Fruit fly (Drosophila melanogaster) whole organism, embryonic: ENCODE data around the gene Tmhs.

Experiments
- Antp ChIP-seq: fragments of 200-800 bp; sonication (Bioruptor generic); optimal IDR thresholded peaks from 3 replicates; lab custom pipeline; 2016; ENCODE audit warnings: missing biosample characterization, missing genetic modification characterization
- Asciz ChIP-seq: fragments of 200-800 bp; sonication (Bioruptor generic); optimal IDR thresholded peaks from 2 replicates; lab custom pipeline; 2017; ENCODE audit warnings: missing biosample characterization, mild to moderate bottlenecking, missing genetic modification characterization, missing genetic modification reagents
- C15 ChIP-seq: fragments of 200-800 bp; sonication (Bioruptor generic); IDR thresholded peaks from 3 replicates; pipeline ENCODE4 v1.3.6; 2022; ENCODE audit warnings: missing biosample characterization, missing genetic modification characterization
- CG10321 ChIP-seq: fragments of 200-800 bp; sonication (Bioruptor generic); IDR thresholded peaks from 2 replicates; pipeline ENCODE4 v1.3.6; 2022; ENCODE audit warnings: missing biosample characterization, missing genetic modification characterization
- CG10462 ChIP-seq: fragments of 200-800 bp; sonication (Bioruptor generic); optimal IDR thresholded peaks from 2 replicates; lab custom pipeline; 2016; ENCODE audit warnings: missing biosample characterization, missing genetic modification characterization
- CG11456 ChIP-seq: fragments of 200-800 bp; sonication (Bioruptor generic); IDR thresholded peaks from 3 replicates; pipeline ENCODE4 v1.3.6; 2022; ENCODE audit warnings: missing biosample characterization, missing genetic modification characterization
- CG12236 ChIP-seq: fragments of 200-800 bp; sonication (Bioruptor generic); optimal IDR thresholded peaks from 2 replicates; lab custom pipeline; 2016; ENCODE audit warnings: missing biosample characterization, missing genetic modification characterization
- CG14860 ChIP-seq: fragments of 200-800 bp; sonication (Bioruptor generic); IDR thresholded peaks from 3 replicates; pipeline ENCODE4 v1.3.6; 2022; ENCODE audit warnings: missing biosample characterization, missing genetic modification characterization; ENCODE audit not compliant: partially characterized antibody
- CG2678 ChIP-seq: fragments of 200-800 bp; sonication (Bioruptor generic); optimal IDR thresholded peaks from 3 replicates; lab custom pipeline; 2019; ENCODE audit warnings: missing biosample characterization, mild to moderate bottlenecking, missing genetic modification characterization, moderate library complexity
- CG31441 ChIP-seq: fragments of 200-800 bp; sonication (Bioruptor generic); IDR thresholded peaks from 2 replicates; pipeline ENCODE4 v1.3.6; 2022; ENCODE audit warnings: missing biosample characterization, missing genetic modification characterization
- CG34376 ChIP-seq: fragments of 200-800 bp; sonication (Bioruptor generic); optimal IDR thresholded peaks from 2 replicates; lab custom pipeline; 2018; ENCODE audit warnings: missing biosample characterization, mild to moderate bottlenecking, missing genetic modification characterization
- CG34422 ChIP-seq: fragments of 200-800 bp; sonication (Bioruptor generic); IDR thresholded peaks from 3 replicates; pipeline ENCODE4 v1.3.6; 2022; ENCODE audit warnings: missing biosample characterization, missing genetic modification characterization
- CG6683 ChIP-seq: fragments of 200-800 bp; sonication (Bioruptor generic); optimal IDR thresholded peaks from 2 replicates; lab custom pipeline; 2017; ENCODE audit warnings: missing biosample characterization, mild to moderate bottlenecking, missing genetic modification characterization, missing genetic modification reagents
- CG6689 ChIP-seq: fragments of 200-800 bp; sonication (Bioruptor generic); IDR thresholded peaks from 2 replicates; pipeline ENCODE4 v1.3.6; 2022; ENCODE audit warnings: missing biosample characterization, missing genetic modification characterization
- CG6791 ChIP-seq: fragments of 200-800 bp; sonication (Bioruptor generic); IDR thresholded peaks from 3 replicates; pipeline ENCODE4 v1.3.6; 2022; ENCODE audit warnings: missing biosample characterization, missing genetic modification characterization; ENCODE audit not compliant: partially characterized antibody
- CG7271 ChIP-seq: fragments of 200-800 bp; sonication (Bioruptor generic); optimal IDR thresholded peaks from 2 replicates; lab custom pipeline; 2018; ENCODE audit warnings: missing biosample characterization, mild to moderate bottlenecking, missing genetic modification characterization, moderate library complexity
- CG9817 ChIP-seq: fragments of 200-800 bp; sonication (Bioruptor generic); optimal IDR thresholded peaks from 2 replicates; lab custom pipeline; 2018; ENCODE audit warnings: missing biosample characterization, mild to moderate bottlenecking, missing genetic modification characterization, moderate library complexity
- Eip74EF ChIP-seq, 2 experiments: fragments of 200-800 bp in 1 of 2; fragments of >200 bp in 1 of 2; sonication (Bioruptor generic) in 1 of 2; optimal IDR thresholded peaks; 2 replicates each; lab custom pipeline; 2017 to 2019; ENCODE audit warnings: missing biosample characterization in 2 of 2, missing genetic modification characterization in 2 of 2, mild to moderate bottlenecking in 1 of 2, moderate library complexity in 1 of 2
- Gsc ChIP-seq: fragments of 200-800 bp; sonication (Bioruptor generic); IDR thresholded peaks from 2 replicates; pipeline ENCODE4 v1.3.6; 2022; ENCODE audit warnings: missing biosample characterization, missing genetic modification characterization
- H2.0 ChIP-seq: fragments of 200-800 bp; sonication (Bioruptor generic); IDR thresholded peaks from 2 replicates; pipeline ENCODE4 v1.3.6; 2022; ENCODE audit warnings: missing biosample characterization, missing genetic modification characterization
- HLH3B ChIP-seq: fragments of 200-800 bp; sonication (Bioruptor generic); IDR thresholded peaks from 2 replicates; pipeline ENCODE4 v1.3.6; 2022; ENCODE audit warnings: missing biosample characterization, missing genetic modification characterization
- Hey ChIP-seq: fragments of 200-800 bp; sonication (Bioruptor generic); optimal IDR thresholded peaks from 3 replicates; lab custom pipeline; 2018; ENCODE audit warnings: missing biosample characterization, mild to moderate bottlenecking, missing genetic modification characterization
- Hr3 ChIP-seq: fragments of 200-800 bp; sonication (Bioruptor generic); optimal IDR thresholded peaks from 3 replicates; lab custom pipeline; 2016; ENCODE audit warnings: missing biosample characterization, missing genetic modification characterization
- Lhr ChIP-seq: fragments of 200-800 bp; sonication (Bioruptor generic); optimal IDR thresholded peaks from 3 replicates; lab custom pipeline; 2017; ENCODE audit warnings: mild to moderate bottlenecking, missing biosample characterization, missing genetic modification reagents, missing genetic modification characterization
- MESR4 ChIP-seq: fragments of 200-800 bp; sonication (Bioruptor generic); optimal IDR thresholded peaks from 2 replicates; lab custom pipeline; 2018; ENCODE audit warnings: missing biosample characterization, mild to moderate bottlenecking, missing genetic modification characterization, moderate library complexity
- Mrtf ChIP-seq: fragments of 200-800 bp; sonication (Bioruptor generic); IDR thresholded peaks from 3 replicates; pipeline ENCODE4 v1.3.6; 2022; ENCODE audit warnings: missing biosample characterization, missing genetic modification characterization
- Myb ChIP-seq: fragments of 200-800 bp; sonication (Bioruptor generic); optimal IDR thresholded peaks from 2 replicates; lab custom pipeline; 2016; ENCODE audit warnings: missing biosample characterization, missing genetic modification characterization
- cas ChIP-seq: fragments of 200-800 bp; sonication (Bioruptor generic); IDR thresholded peaks from 2 replicates; pipeline ENCODE4 v1.3.6; 2022; ENCODE audit warnings: missing biosample characterization, missing genetic modification characterization
- chm ChIP-seq: fragments of 200-800 bp; sonication (Bioruptor generic); IDR thresholded peaks from 2 replicates; pipeline ENCODE4 v1.3.6; 2022; ENCODE audit warnings: missing biosample characterization, missing genetic modification characterization
- chn ChIP-seq: fragments of 200-800 bp; sonication (Bioruptor generic); optimal IDR thresholded peaks from 2 replicates; lab custom pipeline; 2016; ENCODE audit warnings: missing biosample characterization, missing genetic modification characterization
- crc ChIP-seq: fragments of 200-800 bp; sonication (Bioruptor generic); optimal IDR thresholded peaks from 2 replicates; lab custom pipeline; 2016; ENCODE audit warnings: missing biosample characterization, missing genetic modification characterization
- cwo ChIP-seq: fragments of 200-800 bp; sonication (Bioruptor generic); optimal IDR thresholded peaks from 3 replicates; lab custom pipeline; 2017; ENCODE audit warnings: missing biosample characterization, missing genetic modification characterization, mild to moderate bottlenecking, moderate library complexity, missing genetic modification reagents
- exex ChIP-seq: fragments of 200-800 bp; sonication (Bioruptor generic); optimal IDR thresholded peaks from 4 replicates; lab custom pipeline; 2018; ENCODE audit warnings: missing biosample characterization, mild to moderate bottlenecking, missing genetic modification characterization, moderate library complexity
- fd64A ChIP-seq: fragments of 200-800 bp; sonication (Bioruptor generic); optimal IDR thresholded peaks from 3 replicates; lab custom pipeline; 2018; ENCODE audit warnings: missing biosample characterization, mild to moderate bottlenecking, missing genetic modification characterization
- gcm2 ChIP-seq: fragments of 200-800 bp; sonication (Bioruptor generic); optimal IDR thresholded peaks from 2 replicates; lab custom pipeline; 2016; ENCODE audit warnings: missing biosample characterization, missing genetic modification characterization
- gsb ChIP-seq: fragments of 200-800 bp; sonication (Bioruptor generic); IDR thresholded peaks from 2 replicates; pipeline ENCODE4 v1.3.6; 2022; ENCODE audit warnings: missing biosample characterization, missing genetic modification characterization
- h ChIP-seq: fragments of >200 bp; optimal IDR thresholded peaks from 2 replicates; lab custom pipeline; 2017
- ham ChIP-seq: fragments of 200-800 bp; sonication (Bioruptor generic); IDR thresholded peaks from 2 replicates; pipeline ENCODE4 v1.3.6; 2022; ENCODE audit warnings: missing biosample characterization, missing genetic modification characterization
- her ChIP-seq: fragments of 200-800 bp; sonication (Bioruptor generic); optimal IDR thresholded peaks from 2 replicates; lab custom pipeline; 2016; ENCODE audit warnings: missing biosample characterization, missing genetic modification characterization
- jing ChIP-seq: fragments of 200-800 bp; sonication (Bioruptor generic); optimal IDR thresholded peaks from 2 replicates; lab custom pipeline; 2018; ENCODE audit warnings: missing biosample characterization, mild to moderate bottlenecking, missing genetic modification characterization
- nmo ChIP-seq: fragments of 200-800 bp; sonication (Bioruptor generic); optimal IDR thresholded peaks from 2 replicates; lab custom pipeline; 2018; ENCODE audit warnings: missing biosample characterization, mild to moderate bottlenecking, missing genetic modification characterization, moderate library complexity
- org-1 ChIP-seq: fragments of 200-800 bp; sonication (Bioruptor generic); optimal IDR thresholded peaks from 2 replicates; lab custom pipeline; 2017; ENCODE audit warnings: missing biosample characterization, missing genetic modification characterization
- sc ChIP-seq, 3 experiments: fragments of >200 bp in 2 of 3; fragments of 200-800 bp in 1 of 3; sonication (Bioruptor generic) in 1 of 3; optimal IDR thresholded peaks; 2 replicates in 2 of 3; 3 replicates in 1 of 3; lab custom pipeline; 2017; ENCODE audit warnings: mild to moderate bottlenecking in 1 of 3, missing biosample characterization in 1 of 3, missing genetic modification characterization in 1 of 3, missing genetic modification reagents in 1 of 3
- schlank ChIP-seq: fragments of 200-800 bp; sonication (Bioruptor generic); optimal IDR thresholded peaks from 2 replicates; lab custom pipeline; 2018; ENCODE audit warnings: missing biosample characterization, mild to moderate bottlenecking, missing genetic modification characterization
- seq ChIP-seq: fragments of 200-800 bp; sonication (Bioruptor generic); IDR thresholded peaks from 2 replicates; pipeline ENCODE4 v1.3.6; 2022; ENCODE audit warnings: missing biosample characterization, missing genetic modification characterization
- so ChIP-seq: fragments of 200-800 bp; sonication (Bioruptor generic); IDR thresholded peaks from 3 replicates; pipeline ENCODE4 v1.3.6; 2022; ENCODE audit warnings: missing biosample characterization, missing genetic modification characterization
- tgo ChIP-seq: fragments of 200-800 bp; sonication (Bioruptor generic); IDR thresholded peaks from 3 replicates; pipeline ENCODE4 v1.3.6; 2022; ENCODE audit warnings: missing biosample characterization, missing genetic modification characterization
- toy ChIP-seq: fragments of 200-800 bp; sonication (Bioruptor generic); IDR thresholded peaks from 2 replicates; pipeline ENCODE4 v1.3.6; 2022; ENCODE audit warnings: missing biosample characterization, missing genetic modification characterization
- trh ChIP-seq: fragments of 200-800 bp; sonication (Bioruptor generic); optimal IDR thresholded peaks from 2 replicates; lab custom pipeline; 2016; ENCODE audit warnings: missing biosample characterization, missing genetic modification characterization
- yki ChIP-seq: fragments of >200 bp; optimal IDR thresholded peaks from 3 replicates; lab custom pipeline; 2018

Tmhs gene

DNA sequence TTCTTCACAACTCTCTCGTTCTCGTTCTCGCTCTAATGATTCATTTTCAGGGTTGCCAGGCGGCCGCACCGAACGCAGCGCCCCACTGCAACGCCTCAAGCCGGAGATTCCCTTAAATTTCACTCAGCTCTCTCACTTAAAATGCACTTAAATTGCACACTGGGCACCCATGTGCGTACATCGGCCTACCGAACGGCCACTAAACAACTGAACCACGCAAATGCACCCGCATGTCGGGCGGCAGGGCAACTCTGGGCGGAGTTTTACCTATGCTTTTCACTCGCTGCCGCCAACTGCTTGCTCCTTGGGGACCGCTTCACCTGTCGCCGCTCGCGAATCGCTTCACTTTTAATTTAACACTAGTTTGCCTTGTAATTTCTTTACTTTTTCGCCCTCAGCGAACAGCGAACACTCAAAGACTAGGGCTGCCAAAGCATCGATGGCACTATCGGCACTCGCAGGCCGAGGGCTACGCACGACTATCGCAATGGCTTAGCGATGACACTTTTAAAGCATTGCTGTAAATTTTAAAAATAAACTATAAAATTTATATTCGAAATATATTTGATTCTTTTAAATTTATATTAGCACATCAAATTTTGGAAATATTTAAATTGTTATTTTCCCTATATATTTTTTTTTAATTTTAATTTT lies 23.5 kb upstream of the Tmhs start, which contains the start of gene Rap1 (continued):
- TF ChIP-seq CG12236: peak; percentile 51
- peak; percentile 75 for TF ChIP-seq H2.0 (GFP tag; lab: Robert Waterston, UW)
- TF ChIP-seq cwo (GFP tag; lab: Kevin White, UChicago): peak; percentile 6
- TF ChIP-seq gsb (GFP tag; lab: Robert Waterston, UW): peak; percentile 53; the same call in 1 of the 2 replicates
- no peak for TF ChIP-seq fd64A (GFP tag; lab: Kevin White, UChicago)
- TF ChIP-seq her (GFP tag; lab: Kevin White, UChicago): peak; percentile 53
- TF ChIP-seq CG6791 (GFP tag; lab: Robert Waterston, UW): peak; percentile 95
- TF ChIP-seq h (lab: Kevin White, UChicago): no peak
- peak; percentile 7; the same call in 1 of the 2 replicates for TF ChIP-seq ham
- peak; percentile 64; the same call in 1 of the 3 replicates for TF ChIP-seq CG34422 (GFP tag; lab: Robert Waterston, UW)
- peak; percentile 27 for TF ChIP-seq crc (GFP tag; lab: Kevin White, UChicago)
- no peak for TF ChIP-seq sc (optimal IDR thresholded peaks at IDR 0.05; lab: Kevin White, UChicago)
- peak; percentile 14 for TF ChIP-seq sc (GFP tag; optimal IDR thresholded peaks at IDR 0.05; lab: Kevin White, UChicago)
- no peak for TF ChIP-seq jing (GFP tag; lab: Kevin White, UChicago)
- TF ChIP-seq CG10321: 0 out of 2 replicates have a peak, but pooled peaks have one; percentile 25
- peak; percentile 54 for TF ChIP-seq CG34376 (GFP tag; lab: Kevin White, UChicago)
- TF ChIP-seq CG9817: peak; percentile 59
- TF ChIP-seq Eip74EF (GFP tag; optimal IDR thresholded peaks at IDR 0.05; lab: Kevin White, UChicago): no peak
- TF ChIP-seq nmo (GFP tag; lab: Kevin White, UChicago): peak; percentile 54
- peak; percentile 90 for TF ChIP-seq CG11456 (GFP tag; lab: Robert Waterston, UW)
- peak; percentile 22 for TF ChIP-seq trh (GFP tag; lab: Kevin White, UChicago)
- TF ChIP-seq C15 (GFP tag; lab: Robert Waterston, UW): 0 out of 3 replicates have a peak, but pooled peaks have one; percentile 33
- TF ChIP-seq Gsc: no peak
- TF ChIP-seq tgo: peak; percentile 76
- TF ChIP-seq so: peak; percentile 48; the same call in 1 of the 3 replicates
- TF ChIP-seq Antp: peak; percentile 82
- peak; percentile 60; the same call in 1 of the 2 replicates for TF ChIP-seq cas (GFP tag; lab: Robert Waterston, UW)
- TF ChIP-seq CG10462 (GFP tag; lab: Kevin White, UChicago): no peak
- peak; percentile 57 for TF ChIP-seq CG6689
- TF ChIP-seq CG6683: peak; percentile 2
- TF ChIP-seq yki (lab: Kevin White, UChicago): no peak
- no peak for TF ChIP-seq Asciz
- TF ChIP-seq chn (GFP tag; lab: Kevin White, UChicago): peak; percentile 45
- peak; percentile 19 for TF ChIP-seq Lhr
- peak; percentile 58 for TF ChIP-seq CG31441 (GFP tag; lab: Robert Waterston, UW)
- TF ChIP-seq Hr3 (GFP tag; lab: Kevin White, UChicago): peak; percentile 54
- peak; percentile 87 for TF ChIP-seq CG14860 (GFP tag; lab: Robert Waterston, UW)
- no peak for TF ChIP-seq chm (GFP tag; lab: Robert Waterston, UW)
- no peak for TF ChIP-seq gcm2 (GFP tag; lab: Kevin White, UChicago)
- TF ChIP-seq seq (GFP tag; lab: Robert Waterston, UW): peak; percentile 26; the same call in 1 of the 2 replicates
- peak; percentile 72 for TF ChIP-seq MESR4 (GFP tag; lab: Kevin White, UChicago)
- TF ChIP-seq Hey: no peak
- peak; percentile 74 for TF ChIP-seq CG2678 (tag; lab: Kevin White, UChicago)
- TF ChIP-seq Mrtf (GFP tag; lab: Robert Waterston, UW): peak; percentile 68
- peak; percentile 16 for TF ChIP-seq org-1 (GFP tag; lab: Kevin White, UChicago)
- TF ChIP-seq exex (tag; lab: Kevin White, UChicago): peak; percentile 24
- TF ChIP-seq Myb (GFP tag; lab: Kevin White, UChicago): peak; percentile 39
- peak; percentile 67 for TF ChIP-seq CG7271
- no peak for TF ChIP-seq toy (GFP tag; lab: Robert Waterston, UW)
- no peak for TF ChIP-seq schlank (tag; lab: Kevin White, UChicago)
- TF ChIP-seq HLH3B (GFP tag; lab: Robert Waterston, UW): peak; percentile 80
